Fruit fly (Drosophila melanogaster): Measurements from ENCODE around the gene Unc-76.

The Unc-76 gene

DNA sequence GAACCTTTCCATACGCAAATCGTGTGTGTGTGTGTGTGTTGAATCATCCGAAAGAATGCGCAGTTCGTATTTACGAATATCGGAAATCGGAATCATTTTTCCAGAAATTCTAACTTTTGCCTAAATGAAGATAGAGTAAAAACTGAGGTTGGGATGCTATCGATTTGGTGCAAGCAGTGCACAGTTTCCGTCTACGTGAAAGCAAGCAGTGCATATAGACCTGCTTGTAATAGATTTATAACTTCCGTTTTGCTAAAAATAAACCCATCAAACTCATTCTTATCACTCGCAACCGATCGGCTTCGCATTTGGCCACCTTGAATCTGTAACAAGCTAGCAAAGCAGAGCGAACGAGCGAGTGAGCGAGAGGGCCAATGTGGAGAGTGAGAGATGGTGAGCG is 26.0 kb downstream of the Unc-76 start:
- TF ChIP-seq CG32767 (GFP tag; IDR thresholded peaks at IDR 0.05) (no peak), grn (GFP tag; optimal IDR thresholded peaks at IDR 0.05) (no peak), CG17612 (GFP tag; IDR thresholded peaks at IDR 0.05) (no peak), knrl (GFP tag; IDR thresholded peaks at IDR 0.05; ENCODE audit: partially characterized antibody) (no peak), CG13296 (GFP tag; optimal IDR thresholded peaks at IDR 0.05) (peak; percentile 8), CG11093 (GFP tag; IDR thresholded peaks at IDR 0.05) (no peak), Spps (tag; optimal IDR thresholded peaks at IDR 0.05) (no peak), dmrt11E (tag; optimal IDR thresholded peaks at IDR 0.05) (no peak), Ets97D (GFP tag; optimal IDR thresholded peaks at IDR 0.05) (peak; percentile 79), CG12236 (GFP tag; optimal IDR thresholded peaks at IDR 0.05) (no peak), pzg (GFP tag; optimal IDR thresholded peaks at IDR 0.05) (no peak), tll (GFP tag; optimal IDR thresholded peaks at IDR 0.05) (no peak), Opbp (GFP tag; IDR thresholded peaks at IDR 0.05; ENCODE audit: partially characterized antibody) (no peak), Med (GFP tag) (peak; percentile 84), Dek (tag; optimal IDR thresholded peaks at IDR 0.05) (no peak), CG8944 (GFP tag; optimal IDR thresholded peaks at IDR 0.05) (no peak), CG11696 (GFP tag; IDR thresholded peaks at IDR 0.05) (no peak), BEAF-32 (GFP tag; optimal IDR thresholded peaks at IDR 0.05) (no peak), CG12769 (tag; optimal IDR thresholded peaks at IDR 0.05) (peak; percentile 62), HLHmδ (GFP tag; optimal IDR thresholded peaks at IDR 0.05) (no peak), D19A (tag; optimal IDR thresholded peaks at IDR 0.05) (no peak), pan (optimal IDR thresholded peaks at IDR 0.05) (no peak), pan (GFP tag; optimal IDR thresholded peaks at IDR 0.05 in 1 of 2, IDR thresholded peaks at IDR 0.05 in 1 of 2) (no peak), Lim3 (GFP tag; IDR thresholded peaks at IDR 0.05) (no peak), PHDP (tag; optimal IDR thresholded peaks at IDR 0.05) (no peak), twi (tag; optimal IDR thresholded peaks at IDR 0.05) (no peak), CG10209 (GFP tag; optimal IDR thresholded peaks at IDR 0.05) (no peak), org-1 (GFP tag; optimal IDR thresholded peaks at IDR 0.05) (no peak), fru (optimal IDR thresholded peaks at IDR 0.05) (no peak), jing (GFP tag; optimal IDR thresholded peaks at IDR 0.05) (no peak), Side (GFP tag; optimal IDR thresholded peaks at IDR 0.05) (no peak), CG32532 (GFP tag; IDR thresholded peaks at IDR 0.05) (peak; percentile 16; the same call in 1 of the 2 replicates), CG13894 (tag; optimal IDR thresholded peaks at IDR 0.05) (no peak), CG18764 (GFP tag; optimal IDR thresholded peaks at IDR 0.05) (no peak), CG13624 (GFP tag; optimal IDR thresholded peaks at IDR 0.05) (no peak), insv (GFP tag; optimal IDR thresholded peaks at IDR 0.05) (no peak), CG6272 (GFP tag; IDR thresholded peaks at IDR 0.05) (no peak), pho (GFP tag; optimal IDR thresholded peaks at IDR 0.05) (no peak), C15 (GFP tag; IDR thresholded peaks at IDR 0.05) (no peak), CG5953 (GFP tag; IDR thresholded peaks at IDR 0.05) (no peak), CG3847 (GFP tag; IDR thresholded peaks at IDR 0.05) (0 out of 2 replicates have a peak, but pooled peaks have one; percentile 22), CG9437 (GFP tag; optimal IDR thresholded peaks at IDR 0.05) (no peak), E2f1 (GFP tag; IDR thresholded peaks at IDR 0.05) (no peak), ken (GFP tag; IDR thresholded peaks at IDR 0.05) (no peak), Meics (GFP tag; optimal IDR thresholded peaks at IDR 0.05) (peak; percentile 6), CG1647 (GFP tag; optimal IDR thresholded peaks at IDR 0.05) (no peak), so (GFP tag; IDR thresholded peaks at IDR 0.05) (no peak), oc (tag; optimal IDR thresholded peaks at IDR 0.05) (no peak), CG3163 (GFP tag; optimal IDR thresholded peaks at IDR 0.05) (no peak), CG12155 (GFP tag; optimal IDR thresholded peaks at IDR 0.05) (no peak), CG12391 (tag; optimal IDR thresholded peaks at IDR 0.05) (no peak), Bdp1 (GFP tag; optimal IDR thresholded peaks at IDR 0.05) (no peak), CG2202 (tag; optimal IDR thresholded peaks at IDR 0.05) (no peak)
